Fruit fly (Drosophila melanogaster) whole organism, prepupa: ENCODE results near the gene RpS7.

Experiments used
- CG11294 ChIP-seq: fragments of 200-800 bp; sonication (Bioruptor generic); IDR thresholded peaks from 2 replicates; pipeline ENCODE4 v1.3.6; 2022; ENCODE audit warnings: missing biosample characterization, missing genetic modification characterization
- CG16779 ChIP-seq: fragments of 200-800 bp; sonication (Bioruptor generic); optimal IDR thresholded peaks from 3 replicates; lab custom pipeline; 2017; ENCODE audit warnings: missing biosample characterization, mild to moderate bottlenecking, missing genetic modification characterization
- CG8119 ChIP-seq: fragments of 200-800 bp; sonication (Bioruptor generic); IDR thresholded peaks from 3 replicates; pipeline ENCODE4 v1.3.6; 2022; ENCODE audit warnings: missing biosample characterization, missing genetic modification characterization
- Gug ChIP-seq: fragments of 200-800 bp; sonication (Bioruptor generic); IDR thresholded peaks from 2 replicates; pipeline ENCODE4 v1.3.6; 2022; ENCODE audit warnings: missing biosample characterization, missing genetic modification characterization
- Hr38 ChIP-seq: sonication (Bioruptor generic); optimal IDR thresholded peaks from 2 replicates; lab custom pipeline; 2016; ENCODE audit warnings: missing biosample characterization, missing genetic modification characterization
- OdsH ChIP-seq: fragments of 200-800 bp; sonication (Bioruptor generic); optimal IDR thresholded peaks from 3 replicates; lab custom pipeline; 2016; ENCODE audit warnings: missing biosample characterization, missing genetic modification characterization
- dsx ChIP-seq: fragments of 200-800 bp; optimal IDR thresholded peaks from 3 replicates; lab custom pipeline; 2019; ENCODE audit warnings: missing biosample characterization, mild to moderate bottlenecking, missing genetic modification characterization, moderate library complexity; ENCODE audit not compliant: poor library complexity, severe bottlenecking

DNA sequence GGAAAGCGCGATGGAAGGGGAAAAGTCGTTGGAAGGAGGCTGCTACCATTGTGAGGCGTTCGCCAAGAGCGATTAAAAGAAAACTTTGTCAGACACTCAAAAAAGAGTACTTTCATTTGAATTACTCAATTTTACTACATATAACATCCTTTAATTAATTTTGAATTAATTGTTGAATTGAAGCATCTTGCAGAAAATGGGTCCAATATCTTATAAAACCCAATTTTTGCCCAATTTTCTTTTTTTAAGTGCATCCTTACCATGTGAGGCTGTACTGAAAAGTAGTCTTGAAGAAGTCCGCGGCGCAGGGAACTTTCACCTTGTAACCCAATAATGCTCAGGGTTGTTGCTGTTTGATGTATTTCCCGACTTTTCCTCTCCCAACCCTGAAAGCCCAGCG lies 26.4 kb upstream of the RpS7 start:
- TF ChIP-seq dsx (no peak), CG11294 (GFP tag; lab: Robert Waterston, UW) (no peak), OdsH (GFP tag; lab: Kevin White, UChicago) (no peak), CG16779 (tag; lab: Kevin White, UChicago) (no peak), Gug (no peak), Hr38 (GFP tag; lab: Kevin White, UChicago) (no peak), CG8119 (no peak)
